Fruit fly (Drosophila melanogaster): ENCODE measurements around the gene CG7251.

dm6 chr2L:5596533-5596932, 8.3 kb upstream of the CG7251 start, which contains the start of gene CG18266:
- TF ChIP-seq Eip75B (GFP tag; optimal IDR thresholded peaks at IDR 0.05) (no peak), Sox102F (GFP tag; optimal IDR thresholded peaks at IDR 0.05) (no peak), Eip78C (GFP tag) (no peak), cyc (GFP tag; optimal IDR thresholded peaks at IDR 0.05) (no peak), ss (GFP tag; optimal IDR thresholded peaks at IDR 0.05) (no peak), topi (GFP tag; optimal IDR thresholded peaks at IDR 0.05) (no peak), Blimp-1 (GFP tag; optimal IDR thresholded peaks at IDR 0.05) (no peak), esn (GFP tag; optimal IDR thresholded peaks at IDR 0.05) (no peak)

Measured in whole organism, prepupa.